Fruit fly (Drosophila melanogaster) whole organism, wandering third instar larva: ENCODE data around the gene grnd.

ENCODE experiments used
- Abd-B ChIP-seq: fragments of >200 bp; optimal IDR thresholded peaks from 2 replicates; lab custom pipeline; 2017; ENCODE audit warnings: missing biosample characterization, missing genetic modification characterization
- CrebA ChIP-seq: fragments of 200-800 bp; sonication (Bioruptor generic); optimal IDR thresholded peaks from 2 replicates; lab custom pipeline; 2016; ENCODE audit warnings: missing biosample characterization, mild to moderate bottlenecking, missing genetic modification characterization, borderline replicate concordance
- Dif ChIP-seq: fragments of 200-275, 200-300 bp; sonication (Bioruptor generic); optimal IDR thresholded peaks from 2 replicates; lab custom pipeline; 2018; ENCODE audit warnings: missing biosample characterization, missing genetic modification characterization; ENCODE audit not compliant: partially characterized antibody
- HLH106 ChIP-seq: fragments of 200-800 bp; optimal IDR thresholded peaks from 3 replicates; lab custom pipeline; 2019; ENCODE audit warnings: missing biosample characterization, mild to moderate bottlenecking, missing genetic modification characterization, moderate library complexity
- Hr78 ChIP-seq: fragments of >200 bp; optimal IDR thresholded peaks from 2 replicates; lab custom pipeline; 2017; ENCODE audit warnings: missing biosample characterization, missing genetic modification characterization
- Hr83 ChIP-seq: fragments of 200-300 bp; sonication (Bioruptor generic); optimal IDR thresholded peaks from 2 replicates; lab custom pipeline; 2016; ENCODE audit warnings: missing biosample characterization, mild to moderate bottlenecking, missing genetic modification characterization, moderate library complexity; ENCODE audit not compliant: poor library complexity, severe bottlenecking
- Jra ChIP-seq: sonication (Bioruptor generic); optimal IDR thresholded peaks from 2 replicates; lab custom pipeline; 2016; ENCODE audit warnings: missing biosample characterization, missing genetic modification characterization
- Mio ChIP-seq: sonication (Bioruptor generic); optimal IDR thresholded peaks from 2 replicates; lab custom pipeline; 2016; ENCODE audit warnings: missing biosample characterization, missing genetic modification characterization
- Myc ChIP-seq: fragments of >200 bp; optimal IDR thresholded peaks from 2 replicates; lab custom pipeline; 2017
- N ChIP-seq: fragments of >200 bp; optimal IDR thresholded peaks from 2 replicates; lab custom pipeline; 2018; ENCODE audit warnings: missing biosample characterization, missing external identifiers, missing genetic modification characterization
- OdsH ChIP-seq: fragments of 200-800 bp; sonication (Bioruptor generic); optimal IDR thresholded peaks from 2 replicates; lab custom pipeline; 2016; ENCODE audit warnings: missing biosample characterization, mild to moderate bottlenecking, missing genetic modification characterization
- Rel ChIP-seq, 2 experiments: fragments of 200-800 bp; sonication (Bioruptor generic) in 1 of 2; optimal IDR thresholded peaks; 2 replicates in 1 of 2; 3 replicates in 1 of 2; lab custom pipeline; 2016 to 2019; ENCODE audit warnings: mild to moderate bottlenecking in 2 of 2, missing biosample characterization in 2 of 2, missing genetic modification characterization in 2 of 2, moderate library complexity in 1 of 2
- Sp1 ChIP-seq: fragments of 200-800 bp; sonication (Bioruptor generic); optimal IDR thresholded peaks from 3 replicates; lab custom pipeline; 2019; ENCODE audit warnings: missing biosample characterization, mild to moderate bottlenecking, missing genetic modification characterization, moderate library complexity
- dl ChIP-seq, 2 experiments: fragments of 175-275, 200-275 bp in 1 of 2; fragments of 200-275 bp in 1 of 2; sonication (Bioruptor generic); optimal IDR thresholded peaks; lab custom pipeline; 2018; ENCODE audit warnings: mild to moderate bottlenecking in 2 of 2, missing biosample characterization in 2 of 2, missing genetic modification characterization in 2 of 2, moderate library complexity in 2 of 2; ENCODE audit not compliant: partially characterized antibody in 2 of 2, insufficient read depth in 1 of 2
- dmrt93B ChIP-seq: fragments of 200-800 bp; sonication (Bioruptor generic); optimal IDR thresholded peaks from 2 replicates; lab custom pipeline; 2018; ENCODE audit warnings: missing biosample characterization, mild to moderate bottlenecking, missing genetic modification characterization
- ey ChIP-seq: fragments of 200-800 bp; sonication (Bioruptor generic); optimal IDR thresholded peaks from 2 replicates; lab custom pipeline; 2016; ENCODE audit warnings: missing biosample characterization, missing genetic modification characterization
- foxo ChIP-seq, 2 experiments: fragments of 200-800 bp; sonication (Bioruptor generic); optimal IDR thresholded peaks; 2 replicates in 1 of 2; 3 replicates in 1 of 2; lab custom pipeline; 2016 to 2017; ENCODE audit warnings: missing biosample characterization in 2 of 2, missing genetic modification characterization in 2 of 2
- fru ChIP-seq: fragments of 200-800 bp; sonication (Bioruptor generic); optimal IDR thresholded peaks from 3 replicates; lab custom pipeline; 2016; ENCODE audit warnings: missing biosample characterization, mild to moderate bottlenecking, missing genetic modification characterization
- h ChIP-seq: fragments of 200-800 bp; sonication (Bioruptor generic); optimal IDR thresholded peaks from 3 replicates; lab custom pipeline; 2016; ENCODE audit warnings: missing biosample characterization, mild to moderate bottlenecking, missing genetic modification characterization
- jim ChIP-seq: fragments of 175-275, 200-325 bp; sonication (Bioruptor generic); optimal IDR thresholded peaks from 2 replicates; lab custom pipeline; 2016; ENCODE audit warnings: missing biosample characterization, mild to moderate bottlenecking, missing genetic modification characterization
- lola ChIP-seq: fragments of >200 bp; optimal IDR thresholded peaks from 2 replicates; lab custom pipeline; 2017; ENCODE audit warnings: missing biosample characterization, missing genetic modification characterization
- psq ChIP-seq: fragments of 200-800 bp; sonication (Bioruptor generic); optimal IDR thresholded peaks from 3 replicates; lab custom pipeline; 2017; ENCODE audit warnings: missing biosample characterization, mild to moderate bottlenecking, missing genetic modification characterization, moderate library complexity
- rgr ChIP-seq: fragments of 200-800 bp; sonication (Bioruptor generic); optimal IDR thresholded peaks from 3 replicates; lab custom pipeline; 2016; ENCODE audit warnings: missing biosample characterization, mild to moderate bottlenecking, missing genetic modification characterization
- sv ChIP-seq: fragments of 200-800 bp; sonication (Bioruptor generic); optimal IDR thresholded peaks from 3 replicates; lab custom pipeline; 2016; ENCODE audit warnings: missing biosample characterization, missing genetic modification characterization
- tai ChIP-seq: sonication (Bioruptor generic); optimal IDR thresholded peaks from 2 replicates; lab custom pipeline; 2016; ENCODE audit warnings: missing biosample characterization, missing genetic modification characterization
- usp ChIP-seq: fragments of >200 bp; optimal IDR thresholded peaks from 2 replicates; lab custom pipeline; 2017; ENCODE audit warnings: missing biosample characterization, missing genetic modification characterization
- woc ChIP-seq: sonication (Bioruptor generic); optimal IDR thresholded peaks from 2 replicates; lab custom pipeline; 2016; ENCODE audit warnings: missing biosample characterization, mild to moderate bottlenecking, missing genetic modification characterization

The grnd gene

DNA sequence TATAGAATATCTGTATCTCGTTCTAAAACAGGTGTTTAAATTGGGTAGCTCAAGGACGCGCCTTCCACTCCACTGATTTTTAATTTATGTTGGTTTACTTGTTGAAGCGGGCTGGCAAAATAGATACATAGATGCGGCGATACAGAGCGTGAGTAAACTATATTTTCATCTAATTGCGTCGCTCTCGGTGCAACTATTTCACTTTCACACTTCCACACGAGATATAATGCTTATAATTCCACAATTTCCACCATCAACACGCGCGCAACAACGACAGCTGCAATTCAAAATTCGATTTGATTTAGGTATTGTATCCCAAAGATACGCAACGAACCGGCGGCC is 1.2 kb upstream of the grnd start:
- TF ChIP-seq Dif (GFP tag; lab: Kevin White, UChicago) (no peak), jim (GFP tag; lab: Kevin White, UChicago) (no peak), dmrt93B (GFP tag; lab: Kevin White, UChicago) (no peak), tai (GFP tag; lab: Kevin White, UChicago) (peak; percentile 35)

- TF ChIP-seq Hr83 (GFP tag; lab: Kevin White, UChicago) (peak; percentile 85), Abd-B (no peak), fru (GFP tag; lab: Kevin White, UChicago) (no peak), h (GFP tag; lab: Kevin White, UChicago) (peak; percentile 12), Sp1 (GFP tag; lab: Kevin White, UChicago) (peak; percentile 21), Myc (lab: Kevin White, UChicago) (no peak), Jra (GFP tag; lab: Kevin White, UChicago) (no peak), dl (GFP tag; optimal IDR thresholded peaks at IDR 0.05; lab: Kevin White, UChicago; ENCODE audit: insufficient read depth in 1 of 2, partially characterized antibody in 2 of 2) (peak; percentile 36 to 38), sv (GFP tag; lab: Kevin White, UChicago) (peak; percentile 12), Dif (GFP tag; lab: Kevin White, UChicago) (peak; percentile 74), HLH106 (tag; lab: Kevin White, UChicago) (peak; percentile 57), usp (GFP tag; lab: Kevin White, UChicago) (no peak), OdsH (GFP tag; lab: Kevin White, UChicago) (peak; percentile 4), ey (GFP tag; lab: Kevin White, UChicago) (no peak), CrebA (GFP tag; lab: Kevin White, UChicago) (no peak), woc (GFP tag; lab: Kevin White, UChicago) (peak; percentile 30), dmrt93B (GFP tag; lab: Kevin White, UChicago) (no peak), rgr (no peak), psq (GFP tag; lab: Kevin White, UChicago) (peak; percentile 5), foxo (GFP tag; optimal IDR thresholded peaks at IDR 0.05; lab: Kevin White, UChicago) (peak in 1 of 2 experiments; percentile 24), Mio (GFP tag; lab: Kevin White, UChicago) (no peak)
Observed at dm6 chr2L:18484382-18485050, 701 bp upstream of the grnd start, which contains the start of gene CG10283. Gene CG10283, minus strand, starts transcription at chr2L:18484513.

DNA sequence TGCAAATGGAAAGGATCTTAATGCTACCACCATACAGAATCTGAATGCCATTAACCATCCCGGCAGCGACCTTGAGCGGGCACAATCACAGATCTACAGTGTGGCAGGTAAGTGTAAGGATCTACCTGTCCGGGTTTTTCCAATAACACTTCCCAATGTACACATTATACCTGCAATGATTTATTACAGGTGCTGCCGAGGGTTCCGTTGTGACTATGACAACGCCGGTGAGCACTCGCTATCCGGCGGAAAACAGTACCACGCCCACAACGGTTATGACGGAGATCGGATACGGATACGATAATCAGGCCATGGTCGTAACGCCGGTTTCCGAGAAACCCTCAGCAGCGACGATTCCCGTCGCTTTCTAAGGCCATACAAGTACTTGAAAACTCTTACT is 1.6 kb downstream of the grnd start:
- TF ChIP-seq Hr78 (GFP tag; lab: Kevin White, UChicago) (no peak), N (no peak), dl (GFP tag; optimal IDR thresholded peaks at IDR 0.05; lab: Kevin White, UChicago; ENCODE audit: insufficient read depth in 1 of 2, partially characterized antibody in 2 of 2) (no peak), Myc (lab: Kevin White, UChicago) (no peak), Mio (GFP tag; lab: Kevin White, UChicago) (no peak)

- TF ChIP-seq dl (GFP tag; optimal IDR thresholded peaks at IDR 0.05; lab: Kevin White, UChicago; ENCODE audit: insufficient read depth in 1 of 2, partially characterized antibody in 2 of 2) (no peak), psq (GFP tag; lab: Kevin White, UChicago) (no peak), usp (GFP tag; lab: Kevin White, UChicago) (no peak), foxo (GFP tag; optimal IDR thresholded peaks at IDR 0.05; lab: Kevin White, UChicago) (no peak), Rel (GFP tag; optimal IDR thresholded peaks at IDR 0.05; lab: Kevin White, UChicago) (no peak), Rel (tag; optimal IDR thresholded peaks at IDR 0.05; lab: Kevin White, UChicago) (no peak)
- TF ChIP-seq, all 38 proteins: peak for 0
Observed at dm6 chr2L:18493122-18493521, 7.9 kb downstream of the grnd start.

DNA sequence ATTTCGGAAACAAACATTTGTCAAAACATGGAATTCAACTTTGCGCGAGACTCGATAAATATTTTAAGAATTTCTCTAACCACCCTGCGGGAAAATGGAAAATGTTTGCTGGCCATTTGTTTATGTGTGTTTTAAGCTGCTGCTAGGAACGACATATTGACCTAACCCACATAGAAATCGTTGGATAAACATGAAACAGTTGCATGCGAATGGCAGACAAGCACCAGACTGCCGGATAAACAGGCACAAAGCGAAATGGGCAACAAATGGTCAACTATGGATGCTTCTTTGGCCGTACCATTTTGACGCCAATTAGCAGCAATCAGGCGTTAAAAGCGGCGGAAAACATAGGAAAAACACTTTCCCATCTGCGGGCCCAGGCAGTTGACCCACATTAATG is 11.6 kb downstream of the grnd start:
- TF ChIP-seq lola (GFP tag; lab: Kevin White, UChicago) (no peak), foxo (GFP tag; optimal IDR thresholded peaks at IDR 0.05; lab: Kevin White, UChicago) (no peak), Mio (GFP tag; lab: Kevin White, UChicago) (no peak), sv (GFP tag; lab: Kevin White, UChicago) (no peak)
- TF ChIP-seq, all 38 proteins: peak for 0
